Worm (Caenorhabditis elegans) whole organism, late embryonic: ENCODE measurements around the gene natb-1.

Experiments
- C38D4.7 ChIP-seq: fragments of 200-800 bp; sonication (Bioruptor generic); optimal IDR thresholded peaks from 2 replicates; lab custom pipeline; 2018; ENCODE audit warnings: mild to moderate bottlenecking, missing genetic modification characterization, moderate library complexity, missing compliant biosample characterization
- K02D7.2 ChIP-seq: sonication (generic microtip); optimal IDR thresholded peaks from 2 replicates; lab custom pipeline; 2017; ENCODE audit warnings: mild to moderate bottlenecking, missing genetic modification characterization, missing compliant biosample characterization
- K09A11.1 ChIP-seq: sonication (generic microtip); optimal IDR thresholded peaks from 2 replicates; lab custom pipeline; 2017; ENCODE audit warnings: antibody characterized with exemption, mild to moderate bottlenecking, missing genetic modification characterization, missing compliant biosample characterization; ENCODE audit not compliant: insufficient read depth
- Y22D7AL.16 ChIP-seq: sonication (generic microtip); optimal IDR thresholded peaks from 2 replicates; lab custom pipeline; 2016; ENCODE audit warnings: missing genetic modification characterization, missing compliant biosample characterization
- ahr-1 ChIP-seq: sonication (generic microtip); optimal IDR thresholded peaks from 2 replicates; lab custom pipeline; 2016; ENCODE audit warnings: missing genetic modification characterization, missing compliant biosample characterization
- ama-1 ChIP-seq: fragments of 150-350 bp; optimal IDR thresholded peaks from 2 replicates; lab custom pipeline; 2014
- ceh-14 ChIP-seq: sonication (generic microtip); optimal IDR thresholded peaks from 2 replicates; lab custom pipeline; 2016; ENCODE audit warnings: missing genotype, missing genetic modification characterization, missing compliant biosample characterization
- ceh-19 ChIP-seq: fragments of 200-800 bp; sonication (Bioruptor generic); optimal IDR thresholded peaks from 2 replicates; lab custom pipeline; 2018; ENCODE audit warnings: mild to moderate bottlenecking, missing genetic modification characterization, missing compliant biosample characterization
- ceh-2 ChIP-seq: sonication (generic microtip); optimal IDR thresholded peaks from 2 replicates; lab custom pipeline; 2016; ENCODE audit warnings: missing genotype, missing genetic modification characterization, missing compliant biosample characterization
- ceh-22 ChIP-seq: sonication (generic microtip); optimal IDR thresholded peaks from 2 replicates; lab custom pipeline; 2017; ENCODE audit warnings: missing biosample characterization, missing genetic modification characterization
- ceh-45 ChIP-seq: fragments of 200-800 bp; sonication (Bioruptor generic); IDR thresholded peaks from 2 replicates; pipeline ENCODE4 v1.3.6; 2022; ENCODE audit warnings: missing genetic modification reagents, missing genetic modification characterization, missing compliant biosample characterization
- ceh-48 ChIP-seq: sonication (generic microtip); optimal IDR thresholded peaks from 2 replicates; lab custom pipeline; 2016; ENCODE audit warnings: missing genetic modification characterization, inconsistent platforms, missing compliant biosample characterization
- ceh-6 ChIP-seq: fragments of 200-800 bp; sonication (Bioruptor generic); optimal IDR thresholded peaks from 2 replicates; lab custom pipeline; 2018; ENCODE audit warnings: mild to moderate bottlenecking, missing genetic modification characterization, missing compliant biosample characterization
- che-1 ChIP-seq: sonication (generic microtip); optimal IDR thresholded peaks from 2 replicates; lab custom pipeline; 2016; ENCODE audit warnings: mild to moderate bottlenecking, missing genetic modification characterization, missing compliant biosample characterization
- dve-1 ChIP-seq: sonication (generic microtip); optimal IDR thresholded peaks from 2 replicates; lab custom pipeline; 2017; ENCODE audit warnings: antibody characterized with exemption, mild to moderate bottlenecking, missing genetic modification characterization, missing compliant biosample characterization
- elt-2 ChIP-seq: sonication (generic microtip); optimal IDR thresholded peaks from 2 replicates; lab custom pipeline; 2016; ENCODE audit warnings: missing genetic modification reagents, missing genetic modification characterization, missing compliant biosample characterization
- ets-4 ChIP-seq: sonication (generic microtip); optimal IDR thresholded peaks from 2 replicates; lab custom pipeline; 2016; ENCODE audit warnings: missing genetic modification characterization, missing compliant biosample characterization
- eyg-1 ChIP-seq: sonication (generic microtip); optimal IDR thresholded peaks from 2 replicates; lab custom pipeline; 2016; ENCODE audit warnings: missing genotype, missing genetic modification characterization, missing compliant biosample characterization
- fax-1 ChIP-seq: sonication (generic microtip); optimal IDR thresholded peaks from 2 replicates; lab custom pipeline; 2016; ENCODE audit warnings: missing genotype, missing genetic modification characterization, missing compliant biosample characterization
- fkh-10 ChIP-seq: fragments of 150-350 bp; optimal IDR thresholded peaks from 2 replicates; lab custom pipeline; 2014; ENCODE audit warnings: missing biosample characterization, missing genetic modification reagents, missing genetic modification characterization
- hlh-13 ChIP-seq: fragments of 200-800 bp; sonication (Bioruptor generic); optimal IDR thresholded peaks from 2 replicates; lab custom pipeline; 2018; ENCODE audit warnings: mild to moderate bottlenecking, missing genetic modification characterization, missing compliant biosample characterization
- hlh-15 ChIP-seq: sonication (generic microtip); optimal IDR thresholded peaks from 2 replicates; lab custom pipeline; 2016; ENCODE audit warnings: missing genetic modification characterization, missing compliant biosample characterization
- hlh-30 ChIP-seq: sonication (generic microtip); optimal IDR thresholded peaks from 2 replicates; lab custom pipeline; 2017; ENCODE audit warnings: antibody characterized with exemption, missing genetic modification characterization, missing compliant biosample characterization; ENCODE audit not compliant: insufficient read depth
- hlh-6 ChIP-seq: sonication (generic microtip); optimal IDR thresholded peaks from 2 replicates; lab custom pipeline; 2016; ENCODE audit warnings: missing genotype, missing genetic modification characterization, missing compliant biosample characterization
- lim-6 ChIP-seq: sonication (generic microtip); optimal IDR thresholded peaks from 2 replicates; lab custom pipeline; 2016; ENCODE audit warnings: missing genetic modification characterization, missing compliant biosample characterization
- lin-11 ChIP-seq: fragments of 200-800 bp; sonication (Bioruptor generic); optimal IDR thresholded peaks from 2 replicates; lab custom pipeline; 2018; ENCODE audit warnings: mild to moderate bottlenecking, missing genetic modification characterization, missing compliant biosample characterization
- madf-2 ChIP-seq: sonication (generic microtip); optimal IDR thresholded peaks from 2 replicates; lab custom pipeline; 2017; ENCODE audit warnings: missing genetic modification characterization, missing compliant biosample characterization
- mec-3 ChIP-seq: sonication (generic microtip); optimal IDR thresholded peaks from 2 replicates; lab custom pipeline; 2016; ENCODE audit warnings: borderline replicate concordance, missing genetic modification characterization, missing compliant biosample characterization
- nfya-1 ChIP-seq: sonication (generic microtip); optimal IDR thresholded peaks from 2 replicates; lab custom pipeline; 2017; ENCODE audit warnings: missing genetic modification characterization, mild to moderate bottlenecking, missing compliant biosample characterization, antibody characterized with exemption, moderate library complexity
- nhr-232 ChIP-seq: sonication (generic microtip); optimal IDR thresholded peaks from 2 replicates; lab custom pipeline; 2016; ENCODE audit warnings: missing genetic modification characterization, missing compliant biosample characterization
- pag-3 ChIP-seq: sonication (generic microtip); optimal IDR thresholded peaks from 2 replicates; lab custom pipeline; 2016; ENCODE audit warnings: missing compliant biosample characterization, missing genetic modification characterization, borderline replicate concordance
- pax-1 ChIP-seq: fragments of 150-350 bp; optimal IDR thresholded peaks from 2 replicates; lab custom pipeline; 2014; ENCODE audit warnings: missing biosample characterization, missing genetic modification characterization
- pha-4 ChIP-seq: fragments of 150-350 bp; optimal IDR thresholded peaks from 2 replicates; lab custom pipeline; 2018; ENCODE audit warnings: missing biosample characterization, missing genetic modification reagents, missing genetic modification characterization
- pqm-1 ChIP-seq: sonication (generic microtip); optimal IDR thresholded peaks from 2 replicates; lab custom pipeline; 2016; ENCODE audit warnings: missing genetic modification characterization, missing compliant biosample characterization
- pros-1 ChIP-seq: fragments of 150-350 bp; optimal IDR thresholded peaks from 2 replicates; lab custom pipeline; 2014; ENCODE audit warnings: missing biosample characterization, missing genetic modification reagents, missing genetic modification characterization
- ref-2 ChIP-seq: sonication (generic microtip); optimal IDR thresholded peaks from 2 replicates; lab custom pipeline; 2016; ENCODE audit warnings: missing genetic modification characterization, missing compliant biosample characterization
- rnt-1 ChIP-seq: sonication (generic microtip); optimal IDR thresholded peaks from 2 replicates; lab custom pipeline; 2016; ENCODE audit warnings: missing genetic modification characterization, missing compliant biosample characterization
- sdc-2 ChIP-seq: sonication (generic microtip); optimal IDR thresholded peaks from 2 replicates; lab custom pipeline; 2016; ENCODE audit warnings: missing genotype, missing genetic modification characterization, missing compliant biosample characterization
- sox-2 ChIP-seq: fragments of 200-800 bp; sonication (Bioruptor generic); IDR thresholded peaks from 2 replicates; pipeline ENCODE4 v1.3.6; 2022; ENCODE audit warnings: missing genetic modification reagents, missing genetic modification characterization, missing compliant biosample characterization
- syd-9 ChIP-seq: sonication (generic microtip); optimal IDR thresholded peaks from 2 replicates; lab custom pipeline; 2016; ENCODE audit warnings: mild to moderate bottlenecking, missing genetic modification characterization, moderate library complexity, missing compliant biosample characterization
- tbx-7 ChIP-seq: sonication (generic microtip); optimal IDR thresholded peaks from 2 replicates; lab custom pipeline; 2016; ENCODE audit warnings: missing genotype, missing genetic modification characterization, missing compliant biosample characterization
- unc-3 ChIP-seq, 2 experiments: fragments of 200-800 bp in 1 of 2; sonication (Bioruptor generic) in 1 of 2; sonication (generic microtip) in 1 of 2; conservative IDR thresholded peaks in 1 of 2; optimal IDR thresholded peaks in 1 of 2; 2 replicates each; pipeline versions ENCODE4 v1.3.6 to Lab custom; 2016 to 2022; ENCODE audit warnings: missing compliant biosample characterization in 2 of 2, missing genetic modification characterization in 2 of 2, missing genetic modification reagents in 1 of 2
- unc-42 ChIP-seq: sonication (generic microtip); optimal IDR thresholded peaks from 2 replicates; lab custom pipeline; 2016; ENCODE audit warnings: missing genotype, missing genetic modification characterization, missing compliant biosample characterization
- unc-55 ChIP-seq: sonication (generic microtip); optimal IDR thresholded peaks from 2 replicates; lab custom pipeline; 2017; ENCODE audit warnings: missing biosample characterization, missing genetic modification reagents, missing genetic modification characterization
- unc-86 ChIP-seq: sonication (generic microtip); optimal IDR thresholded peaks from 2 replicates; lab custom pipeline; 2016; ENCODE audit warnings: missing genetic modification characterization, missing compliant biosample characterization

Gene natb-1

DNA sequence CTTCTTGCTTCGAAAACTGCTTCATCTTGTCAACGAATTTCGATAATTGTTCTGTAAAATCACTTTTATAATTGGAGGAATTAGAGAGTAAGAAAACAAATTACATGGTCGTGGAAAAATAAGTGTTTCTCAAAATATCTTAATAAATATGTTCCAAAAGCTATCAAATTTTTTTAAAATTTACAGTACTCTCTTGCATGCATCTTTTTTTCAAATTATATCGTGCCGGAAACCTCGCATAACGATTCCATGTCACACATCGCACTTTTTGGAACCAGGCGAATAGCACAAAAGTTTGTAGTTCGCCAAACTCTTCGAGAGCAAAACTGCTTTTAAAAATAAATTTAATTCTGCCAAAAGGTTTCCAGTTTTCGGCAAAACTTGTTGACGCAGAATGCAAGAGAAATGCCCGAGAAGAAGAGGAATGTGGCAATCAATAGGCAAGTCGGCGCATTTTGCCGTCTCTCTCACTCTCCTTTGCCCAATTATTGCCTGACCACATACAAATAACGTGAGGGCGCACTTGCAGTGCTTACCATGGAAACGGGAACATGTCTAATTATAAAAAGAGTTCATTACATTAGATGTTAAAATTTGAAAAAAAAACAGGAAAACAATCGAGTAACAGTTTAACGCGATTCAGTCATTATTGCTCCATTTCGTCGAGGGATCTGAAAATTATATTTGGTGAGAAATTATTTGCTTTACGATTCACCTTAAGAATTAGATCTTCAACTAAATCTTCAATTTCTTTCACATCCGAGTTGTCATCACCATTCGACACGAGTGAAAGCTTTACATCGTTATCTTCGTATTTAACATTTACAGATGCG lies 24.4 kb upstream of the natb-1 start, which contains the start of gene Y97E10AR.3:
Gene Y97E10AR.3 (minus strand): TSS at position 51 of the 833 bp plus-strand sequence.
- no peak for TF ChIP-seq pqm-1
- TF ChIP-seq unc-42 (tag; lab: Kevin White, UChicago), result peak; percentile 21
- no peak for TF ChIP-seq ceh-19 (GFP tag; lab: Kevin White, UChicago)

DNA sequence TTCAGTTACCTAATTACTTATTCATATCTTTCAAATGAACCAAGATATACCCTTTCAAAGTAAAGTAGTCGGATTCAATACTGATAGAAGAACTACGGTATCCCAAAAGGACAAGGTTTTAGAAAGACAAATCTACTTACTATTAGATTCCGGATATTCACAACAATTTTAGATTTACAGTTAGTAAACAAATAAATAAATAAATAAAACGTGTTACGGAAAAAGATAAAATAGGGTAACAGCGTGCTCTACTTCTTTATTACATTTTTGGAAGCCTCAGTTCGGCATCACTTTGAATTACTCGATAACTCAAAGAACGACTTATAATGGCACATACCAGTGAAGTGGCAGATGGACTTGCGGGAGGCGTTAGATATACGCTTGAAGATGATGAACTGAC lies 21.8 kb upstream of the natb-1 start, which contains the start of gene Y97E10AR.8:
Gene Y97E10AR.8 (plus strand): TSS at position 301 of the 400 bp plus-strand sequence.
- TF ChIP-seq ceh-45 (no peak), eyg-1 (tag; lab: Kevin White, UChicago) (no peak), ceh-48 (tag; lab: Kevin White, UChicago) (no peak), sdc-2 (tag; lab: Kevin White, UChicago) (no peak), pha-4 (tag; lab: Kevin White, UChicago) (no peak), fax-1 (tag; lab: Kevin White, UChicago) (no peak), unc-86 (no peak), pros-1 (tag; lab: Kevin White, UChicago) (no peak), unc-3 (GFP tag; conservative IDR thresholded peaks at IDR 0.05; lab: Robert Waterston, UW) (no peak), unc-3 (tag; optimal IDR thresholded peaks at IDR 0.05; lab: Kevin White, UChicago) (no peak), rnt-1 (tag; lab: Kevin White, UChicago) (no peak), ets-4 (no peak), C38D4.7 (GFP tag; lab: Kevin White, UChicago) (no peak), hlh-13 (GFP tag; lab: Kevin White, UChicago) (no peak), ama-1 (no peak), pax-1 (tag; lab: Kevin White, UChicago) (no peak), hlh-6 (tag; lab: Kevin White, UChicago) (no peak), ref-2 (tag; lab: Kevin White, UChicago) (no peak), unc-42 (tag; lab: Kevin White, UChicago) (no peak)

DNA sequence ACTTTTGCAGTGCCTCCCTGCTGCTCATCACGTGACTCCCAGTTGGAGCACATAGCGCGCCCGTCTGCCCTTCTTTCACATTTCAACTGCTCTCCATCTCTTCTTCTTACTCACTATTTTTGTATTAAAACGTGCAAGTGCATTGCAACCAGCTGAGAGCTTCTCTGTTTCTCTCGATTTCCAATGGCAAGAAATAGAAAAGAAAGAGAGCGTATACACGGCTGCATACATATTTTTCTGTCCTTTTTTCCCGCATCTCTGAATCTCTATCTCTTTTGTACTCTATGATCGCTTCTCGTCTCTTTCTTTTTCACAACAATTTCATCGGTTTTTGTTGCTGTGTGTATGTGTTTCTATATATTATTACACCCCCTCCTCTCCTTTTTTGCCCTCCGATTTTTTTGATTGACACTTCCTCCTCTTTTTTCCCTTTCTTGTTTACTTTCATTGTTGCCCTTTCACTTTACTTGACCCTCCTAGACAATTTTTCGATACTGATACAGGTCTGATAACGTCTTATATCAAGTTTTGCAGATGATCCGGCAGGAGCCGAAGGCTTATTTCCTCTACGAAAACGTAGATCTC lies 17.8 kb upstream of the natb-1 start, which contains the start of gene Y97E10AR.1:
Gene Y97E10AR.1 (plus strand): TSS at position 535 of the 585 bp plus-strand sequence.
- no peak for TF ChIP-seq hlh-13 (GFP tag; lab: Kevin White, UChicago)
- TF ChIP-seq fkh-10, result no peak
- TF ChIP-seq elt-2, result peak; percentile 40
- peak; percentile 61 for TF ChIP-seq ets-4
- TF ChIP-seq pros-1 (tag; lab: Kevin White, UChicago), result peak; percentile 68
- no peak for TF ChIP-seq ceh-22 (tag; lab: Kevin White, UChicago)
- no peak for TF ChIP-seq pha-4 (tag; lab: Kevin White, UChicago)
- peak; percentile 34 for TF ChIP-seq ceh-2 (tag; lab: Kevin White, UChicago)
- peak; percentile 70 for TF ChIP-seq dve-1 (tag; lab: Kevin White, UChicago)
- TF ChIP-seq lim-6 (tag; lab: Kevin White, UChicago), result no peak
- TF ChIP-seq nhr-232 (tag; lab: Kevin White, UChicago), result no peak
- peak; percentile 67 for TF ChIP-seq unc-55 (GFP tag; lab: Kevin White, UChicago)
- no peak for TF ChIP-seq lin-11
- TF ChIP-seq ceh-14, result peak; percentile 77
- no peak for TF ChIP-seq che-1 (tag; lab: Kevin White, UChicago)
- TF ChIP-seq ceh-6 (GFP tag; lab: Kevin White, UChicago), result no peak
- TF ChIP-seq tbx-7 (tag; lab: Kevin White, UChicago), result no peak
- TF ChIP-seq hlh-30 (tag; lab: Kevin White, UChicago), result peak; percentile 92
- peak; percentile 36 for TF ChIP-seq madf-2 (tag; lab: Kevin White, UChicago)
- TF ChIP-seq C38D4.7 (GFP tag; lab: Kevin White, UChicago), result peak; percentile 31
- TF ChIP-seq Y22D7AL.16 (tag; lab: Kevin White, UChicago), result no peak
- TF ChIP-seq ahr-1 (tag; lab: Kevin White, UChicago), result no peak
- peak; percentile 86 for TF ChIP-seq nfya-1 (tag; lab: Kevin White, UChicago)
- TF ChIP-seq fax-1 (tag; lab: Kevin White, UChicago), result no peak
- peak; percentile 39 for TF ChIP-seq K09A11.1 (tag; lab: Kevin White, UChicago)
- TF ChIP-seq syd-9 (tag; lab: Kevin White, UChicago), result peak; percentile 73
- TF ChIP-seq K02D7.2 (tag; lab: Kevin White, UChicago), result no peak
- TF ChIP-seq sox-2 (GFP tag; lab: Robert Waterston, UW), result no peak
- no peak for TF ChIP-seq hlh-15 (tag; lab: Kevin White, UChicago)
- peak; percentile 53 for TF ChIP-seq ref-2 (tag; lab: Kevin White, UChicago)
- TF ChIP-seq pag-3 (tag; lab: Kevin White, UChicago), result peak; percentile 3
- TF ChIP-seq mec-3 (tag; lab: Kevin White, UChicago), result no peak
- TF ChIP-seq ama-1, result no peak
